Worm (Caenorhabditis elegans) whole organism, mixed stage, embryonic: ENCODE data around the gene vha-8.

Experiments used
- M03D4.4 ChIP-seq: sonication (generic microtip); optimal IDR thresholded peaks from 2 replicates; lab custom pipeline; 2017; ENCODE audit warnings: mild to moderate bottlenecking, missing genetic modification characterization, missing compliant biosample characterization
- nhr-12 ChIP-seq: fragments of 150-350 bp; optimal IDR thresholded peaks from 2 replicates; lab custom pipeline; 2014; ENCODE audit warnings: missing biosample characterization, missing genetic modification characterization
- nhr-76 ChIP-seq: sonication (generic microtip); optimal IDR thresholded peaks from 2 replicates; lab custom pipeline; 2017; ENCODE audit warnings: missing biosample characterization, missing genetic modification characterization
- unc-39 ChIP-seq: fragments of 150-350 bp; optimal IDR thresholded peaks from 2 replicates; lab custom pipeline; 2014; ENCODE audit warnings: missing biosample characterization, missing genetic modification characterization
- unc-62 ChIP-seq: fragments of 150-350 bp; optimal IDR thresholded peaks from 2 replicates; lab custom pipeline; 2014; ENCODE audit warnings: missing biosample characterization, missing genetic modification reagents, missing genetic modification characterization

DNA sequence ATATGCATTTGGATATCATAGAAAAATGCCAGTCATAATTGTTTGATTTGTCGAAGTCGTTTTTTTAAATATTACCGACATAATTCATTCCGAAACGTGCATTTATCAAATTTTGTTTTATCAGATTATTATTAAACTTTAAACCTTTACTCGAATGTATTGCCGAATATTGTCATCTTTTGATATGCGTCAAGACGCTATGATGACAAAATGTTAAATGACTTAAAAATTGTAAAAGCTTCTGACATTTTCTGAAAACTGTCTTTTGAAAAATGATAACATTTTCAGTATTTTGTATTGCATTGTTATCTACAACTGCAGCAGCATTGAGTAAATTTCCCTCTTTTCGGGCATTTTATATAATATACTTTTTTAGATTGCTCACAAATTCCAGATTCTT is 33.7 kb downstream of the vha-8 start, which contains the start of gene H20E11.3:
- TF ChIP-seq nhr-76 (tag; lab: Kevin White, UChicago) (no peak), unc-39 (tag; lab: Kevin White, UChicago) (no peak), M03D4.4 (tag; lab: Kevin White, UChicago) (no peak), unc-62 (GFP tag; lab: Kevin White, UChicago) (no peak), nhr-12 (tag; lab: Kevin White, UChicago) (no peak)
